Worm (Caenorhabditis elegans): ENCODE data around the gene F59E12.3.

DNA sequence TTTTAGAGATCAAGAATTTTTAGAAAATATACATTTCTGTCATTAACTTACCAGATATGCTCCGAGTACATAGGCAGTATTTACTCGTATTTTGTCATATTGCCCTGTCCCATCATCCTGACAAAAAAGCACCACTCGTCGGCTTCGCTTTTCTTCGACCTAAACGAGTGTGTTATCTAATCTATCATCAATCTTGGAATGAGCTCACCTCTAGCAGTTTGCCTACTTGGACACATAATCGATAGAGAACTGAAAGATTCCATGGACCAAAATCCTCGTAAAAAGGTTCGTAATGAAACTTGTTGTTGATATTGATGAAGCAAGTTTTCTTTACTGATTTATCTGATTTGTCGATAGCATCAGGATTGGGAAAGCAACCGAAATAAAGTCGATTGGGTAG lies 45.3 kb upstream of the F59E12.3 start:
- TF ChIP-seq lsy-12 (tag; optimal IDR thresholded peaks at IDR 0.05) (no peak), fkh-10 (GFP tag; optimal IDR thresholded peaks at IDR 0.05) (no peak)

Measured in whole organism, L3 larva.